Worm (Caenorhabditis elegans) whole organism, L2 larva: ENCODE measurements around the gene rpoa-1.

Experiments
- C34F6.9 ChIP-seq: fragments of 150-350 bp; optimal IDR thresholded peaks from 2 replicates; lab custom pipeline; 2014; ENCODE audit warnings: missing biosample characterization, missing genetic modification characterization
- Y55F3AM.14 ChIP-seq: fragments of 200-800 bp; sonication (Bioruptor generic); optimal IDR thresholded peaks from 2 replicates; lab custom pipeline; 2018; ENCODE audit warnings: mild to moderate bottlenecking, missing genetic modification characterization, missing compliant biosample characterization
- aly-2 ChIP-seq: fragments of 150-350 bp; optimal IDR thresholded peaks from 2 replicates; lab custom pipeline; 2014; ENCODE audit warnings: missing biosample characterization, missing genetic modification characterization
- ama-1 ChIP-seq: fragments of 150-350 bp; optimal IDR thresholded peaks from 2 replicates; lab custom pipeline; 2018; ENCODE audit warnings: inconsistent platforms
- blmp-1 ChIP-seq: sonication (generic microtip); optimal IDR thresholded peaks from 2 replicates; lab custom pipeline; 2017; ENCODE audit warnings: missing genetic modification characterization, mild to moderate bottlenecking, missing compliant biosample characterization, antibody characterized with exemption, moderate library complexity; ENCODE audit not compliant: insufficient read depth
- ceh-16 ChIP-seq: fragments of 150-350 bp; optimal IDR thresholded peaks from 2 replicates; lab custom pipeline; 2014; ENCODE audit warnings: missing biosample characterization, missing genetic modification characterization
- crh-2 ChIP-seq: sonication (generic microtip); optimal IDR thresholded peaks from 2 replicates; lab custom pipeline; 2017; ENCODE audit warnings: missing biosample characterization, missing genetic modification characterization
- egl-27 ChIP-seq: sonication (generic microtip); optimal IDR thresholded peaks from 3 replicates; lab custom pipeline; 2017; ENCODE audit warnings: missing biosample characterization, missing genetic modification reagents, missing genetic modification characterization
- elt-1 ChIP-seq: fragments of 150-350 bp; optimal IDR thresholded peaks from 2 replicates; lab custom pipeline; 2014; ENCODE audit warnings: missing biosample characterization, missing genetic modification characterization
- gmeb-1 ChIP-seq: fragments of 150-350 bp; optimal IDR thresholded peaks from 2 replicates; lab custom pipeline; 2014; ENCODE audit warnings: missing biosample characterization, missing genetic modification characterization
- lin-11 ChIP-seq: fragments of 150-350 bp; sonication (generic microtip); optimal IDR thresholded peaks from 2 replicates; lab custom pipeline; 2014; ENCODE audit warnings: missing biosample characterization, missing genetic modification characterization, inconsistent platforms, mixed read lengths
- lin-13 ChIP-seq: fragments of 150-350 bp; optimal IDR thresholded peaks from 2 replicates; lab custom pipeline; 2014; ENCODE audit warnings: missing biosample characterization, missing genetic modification reagents, missing genetic modification characterization
- lin-39 ChIP-seq: fragments of 150-350 bp; optimal IDR thresholded peaks from 2 replicates; lab custom pipeline; 2014; ENCODE audit warnings: missing biosample characterization, missing genetic modification reagents, missing genetic modification characterization
- lsy-2 ChIP-seq, 2 experiments: fragments of 150-350 bp in 1 of 2; sonication (generic microtip) in 1 of 2; optimal IDR thresholded peaks; 2 replicates each; lab custom pipeline; 2014 to 2017; ENCODE audit warnings: missing biosample characterization in 2 of 2, missing genetic modification characterization in 2 of 2
- mab-5 ChIP-seq: fragments of 150-350 bp; optimal IDR thresholded peaks from 2 replicates; lab custom pipeline; 2014; ENCODE audit warnings: missing biosample characterization, missing genetic modification characterization
- mdl-1 ChIP-seq, 2 experiments: fragments of 150-350 bp in 1 of 2; sonication (generic microtip) in 1 of 2; optimal IDR thresholded peaks; 2 replicates each; lab custom pipeline; 2017; ENCODE audit warnings: missing biosample characterization in 2 of 2, missing genetic modification characterization in 2 of 2
- nhr-10 ChIP-seq: sonication (generic microtip); optimal IDR thresholded peaks from 2 replicates; lab custom pipeline; 2017; ENCODE audit warnings: missing biosample characterization, missing genetic modification characterization
- nhr-11 ChIP-seq: fragments of 150-350 bp; optimal IDR thresholded peaks from 2 replicates; lab custom pipeline; 2014; ENCODE audit warnings: missing biosample characterization, missing genetic modification characterization
- nhr-129 ChIP-seq: fragments of 150-350 bp; optimal IDR thresholded peaks from 2 replicates; lab custom pipeline; 2014; ENCODE audit warnings: missing biosample characterization, missing genetic modification characterization
- nhr-21 ChIP-seq: fragments of 150-350 bp; optimal IDR thresholded peaks from 2 replicates; lab custom pipeline; 2014; ENCODE audit warnings: missing biosample characterization, missing genetic modification characterization
- nhr-23 ChIP-seq: fragments of 150-350 bp; optimal IDR thresholded peaks from 2 replicates; lab custom pipeline; 2014; ENCODE audit warnings: missing biosample characterization, missing genetic modification reagents, missing genetic modification characterization
- nhr-237 ChIP-seq: fragments of 150-350 bp; optimal IDR thresholded peaks from 2 replicates; lab custom pipeline; 2014; ENCODE audit warnings: missing biosample characterization, missing genetic modification characterization
- nhr-25 ChIP-seq: fragments of 150-350 bp; sonication (generic microtip); optimal IDR thresholded peaks from 3 replicates; lab custom pipeline; 2014; ENCODE audit warnings: missing biosample characterization, missing genetic modification characterization
- nhr-6 ChIP-seq: fragments of 150-350 bp; optimal IDR thresholded peaks from 2 replicates; lab custom pipeline; 2014; ENCODE audit warnings: missing biosample characterization, missing genetic modification characterization
- nhr-77 ChIP-seq: fragments of 150-350 bp; optimal IDR thresholded peaks from 2 replicates; lab custom pipeline; 2014; ENCODE audit warnings: missing biosample characterization, missing genetic modification characterization
- peb-1 ChIP-seq: fragments of 150-350 bp; optimal IDR thresholded peaks from 2 replicates; lab custom pipeline; 2014; ENCODE audit warnings: missing biosample characterization, missing genetic modification characterization
- sem-4 ChIP-seq: fragments of 150-350 bp; optimal IDR thresholded peaks from 2 replicates; lab custom pipeline; 2014; ENCODE audit warnings: missing biosample characterization, missing genetic modification reagents, missing genetic modification characterization
- skn-1 ChIP-seq: sonication (generic microtip); optimal IDR thresholded peaks from 2 replicates; lab custom pipeline; 2017; ENCODE audit warnings: missing biosample characterization, missing genetic modification characterization
- sma-3 ChIP-seq: sonication (generic microtip); optimal IDR thresholded peaks from 2 replicates; lab custom pipeline; 2016; ENCODE audit warnings: missing genetic modification reagents, missing genetic modification characterization, missing compliant biosample characterization
- sma-9 ChIP-seq, 2 experiments: fragments of 150-350 bp in 1 of 2; sonication (generic microtip) in 1 of 2; optimal IDR thresholded peaks; 2 replicates each; lab custom pipeline; 2014 to 2016; ENCODE audit warnings: missing genetic modification characterization in 2 of 2, mild to moderate bottlenecking in 1 of 2, missing biosample characterization in 1 of 2, missing compliant biosample characterization in 1 of 2, missing genetic modification reagents in 1 of 2, moderate library complexity in 1 of 2
- unc-39 ChIP-seq: fragments of 150-350 bp; optimal IDR thresholded peaks from 2 replicates; lab custom pipeline; 2014; ENCODE audit warnings: missing biosample characterization, missing genetic modification characterization
- unc-55 ChIP-seq: fragments of 150-350 bp; sonication (generic microtip); optimal IDR thresholded peaks from 3 replicates; lab custom pipeline; 2014; ENCODE audit warnings: missing biosample characterization, missing genetic modification reagents, missing genetic modification characterization
- unc-62 ChIP-seq: fragments of 150-350 bp; optimal IDR thresholded peaks from 2 replicates; lab custom pipeline; 2014; ENCODE audit warnings: missing biosample characterization, missing genetic modification reagents, missing genetic modification characterization
- zag-1 ChIP-seq: fragments of 150-350 bp; optimal IDR thresholded peaks from 2 replicates; lab custom pipeline; 2014; ENCODE audit warnings: missing biosample characterization, missing genetic modification characterization
- ztf-1 ChIP-seq: fragments of 200-800 bp; sonication (Bioruptor generic); conservative IDR thresholded peaks from 2 replicates; pipeline ENCODE4 v1.3.6; 2022; ENCODE audit warnings: missing genetic modification characterization, missing compliant biosample characterization
- ztf-11 ChIP-seq: sonication (generic microtip); optimal IDR thresholded peaks from 2 replicates; lab custom pipeline; 2017; ENCODE audit warnings: missing biosample characterization, missing genetic modification characterization

Gene rpoa-1

DNA sequence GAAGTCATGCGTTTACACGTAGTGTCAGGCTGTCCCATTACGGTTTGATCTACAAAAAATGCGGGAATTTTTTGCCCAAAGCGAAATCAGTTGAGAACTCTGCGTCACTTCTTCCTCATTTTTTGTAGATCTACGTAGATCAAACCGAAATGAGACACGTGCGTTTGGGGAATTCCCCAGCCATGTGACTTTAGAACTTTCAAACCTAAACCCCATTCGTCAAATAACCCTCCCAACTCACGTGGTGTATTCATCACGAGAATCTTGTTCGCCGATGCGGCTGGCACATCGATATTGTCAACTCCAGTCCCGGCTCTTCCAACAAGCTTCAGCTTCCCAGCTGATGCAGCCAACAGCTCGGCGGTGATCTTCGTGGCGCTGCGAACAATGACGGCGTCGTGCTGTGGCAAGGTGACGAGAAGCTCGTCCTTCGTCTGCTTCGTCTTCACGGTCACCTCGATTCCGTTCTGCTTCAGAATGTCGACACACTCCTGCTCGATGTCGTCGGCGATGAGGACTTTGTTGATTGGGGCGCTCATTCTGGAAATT lies 56.6 kb downstream of the rpoa-1 start, which contains the start of gene phdh-1:
Gene phdh-1, minus strand, starts transcription at position 540 of the 549 bp plus-strand sequence.
- TF ChIP-seq sem-4 (tag; lab: Kevin White, UChicago) (no peak), ceh-16 (no peak), ztf-1 (GFP tag; lab: Robert Waterston, UW) (no peak), sma-9 (GFP tag; optimal IDR thresholded peaks at IDR 0.05; lab: Kevin White, UChicago) (peak; percentile 51), sma-9 (tag; optimal IDR thresholded peaks at IDR 0.05; lab: Kevin White, UChicago) (no peak), Y55F3AM.14 (GFP tag; lab: Kevin White, UChicago) (no peak)

DNA sequence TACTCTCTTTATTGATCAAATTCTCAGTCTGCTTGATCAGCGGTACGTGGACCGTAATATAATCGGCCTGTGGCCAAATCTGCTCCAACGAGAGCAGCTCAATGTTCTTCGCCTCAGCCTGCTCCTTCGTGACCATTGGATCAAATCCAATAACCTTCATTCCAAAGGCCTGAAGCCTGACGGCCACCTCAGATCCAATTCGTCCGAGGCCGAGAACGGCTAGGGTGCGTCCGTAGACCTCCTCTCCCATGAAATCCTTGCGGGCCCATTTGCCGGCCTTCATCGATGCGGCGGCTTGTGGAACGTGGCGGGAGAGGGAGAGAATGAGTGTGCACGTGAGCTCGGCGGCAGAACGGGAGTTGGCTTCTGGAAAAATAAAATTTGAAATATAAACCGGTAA lies 57.1 kb downstream of the rpoa-1 start:
- no peak for TF ChIP-seq peb-1 (tag; lab: Kevin White, UChicago)
- peak; percentile 19 for TF ChIP-seq ama-1 (lab: Kevin White, UChicago)
- TF ChIP-seq C34F6.9: no peak

DNA sequence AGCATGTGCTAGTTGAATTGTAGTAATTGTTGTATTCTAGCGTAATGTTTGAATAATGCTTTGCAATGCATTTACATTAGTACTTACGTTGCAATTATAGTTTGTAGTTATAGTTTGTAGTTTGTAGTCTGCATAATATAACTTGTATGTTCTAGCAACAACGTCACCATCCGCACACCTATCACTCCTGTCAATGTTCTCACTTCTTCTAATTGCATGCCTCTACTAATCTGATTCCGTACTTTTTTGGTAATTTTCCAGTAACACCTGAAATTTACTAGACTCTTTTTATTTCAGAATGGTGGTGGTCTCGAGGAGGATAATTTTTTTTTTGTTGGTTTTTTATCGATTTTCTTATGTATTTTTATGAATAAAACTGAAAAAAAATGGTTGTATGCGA lies 58.0 kb downstream of the rpoa-1 start:
- TF ChIP-seq blmp-1 (tag; lab: Kevin White, UChicago) (peak; percentile 8), ama-1 (lab: Kevin White, UChicago) (peak; percentile 77), sma-3 (GFP tag; lab: Kevin White, UChicago) (no peak), nhr-25 (tag; lab: Kevin White, UChicago) (peak; percentile 34), nhr-21 (tag; lab: Kevin White, UChicago) (peak; percentile 23)

DNA sequence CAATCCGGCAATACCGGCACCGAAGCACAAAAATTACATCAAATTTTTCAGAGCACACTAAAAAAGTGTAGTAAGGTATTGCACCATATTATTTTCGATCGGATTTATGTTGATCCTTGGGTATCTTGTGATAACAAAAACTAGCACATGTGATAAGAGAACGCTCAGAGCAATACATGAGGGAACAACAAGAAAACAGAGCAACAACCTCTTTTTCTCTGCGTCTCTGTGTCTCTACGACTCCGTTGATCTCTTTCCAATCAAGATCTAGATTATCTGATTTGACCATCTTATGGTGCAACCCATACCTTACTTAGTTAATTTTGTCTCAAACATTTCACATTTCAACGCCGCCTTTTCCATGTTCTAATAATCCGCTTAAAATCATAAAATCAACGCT lies 62.4 kb downstream of the rpoa-1 start, which contains the start of gene tag-10:
Gene tag-10, plus strand, starts transcription at position 347 of the 400 bp plus-strand sequence.
- TF ChIP-seq lin-11: no peak
- no peak for TF ChIP-seq unc-55 (GFP tag; lab: Kevin White, UChicago)
- no peak for TF ChIP-seq lsy-2 (tag; optimal IDR thresholded peaks at IDR 0.05; lab: Kevin White, UChicago)
- no peak for TF ChIP-seq aly-2 (tag; lab: Kevin White, UChicago)
- TF ChIP-seq sma-9 (GFP tag; optimal IDR thresholded peaks at IDR 0.05; lab: Kevin White, UChicago): peak; percentile 68
- no peak for TF ChIP-seq sma-9 (tag; optimal IDR thresholded peaks at IDR 0.05; lab: Kevin White, UChicago)
- no peak for TF ChIP-seq ama-1 (lab: Kevin White, UChicago)
- TF ChIP-seq nhr-6 (tag; lab: Kevin White, UChicago): no peak
- TF ChIP-seq lin-13 (GFP tag; lab: Kevin White, UChicago): no peak
- TF ChIP-seq nhr-129 (tag; lab: Kevin White, UChicago): peak; percentile 69
- peak; percentile 93 for TF ChIP-seq elt-1 (tag; lab: Kevin White, UChicago)
- no peak for TF ChIP-seq sma-3 (GFP tag; lab: Kevin White, UChicago)
- no peak for TF ChIP-seq skn-1 (tag; lab: Kevin White, UChicago)
- TF ChIP-seq ceh-16: no peak
- TF ChIP-seq ztf-1 (GFP tag; lab: Robert Waterston, UW): no peak
- TF ChIP-seq, all 48 proteins: peak for 3

DNA sequence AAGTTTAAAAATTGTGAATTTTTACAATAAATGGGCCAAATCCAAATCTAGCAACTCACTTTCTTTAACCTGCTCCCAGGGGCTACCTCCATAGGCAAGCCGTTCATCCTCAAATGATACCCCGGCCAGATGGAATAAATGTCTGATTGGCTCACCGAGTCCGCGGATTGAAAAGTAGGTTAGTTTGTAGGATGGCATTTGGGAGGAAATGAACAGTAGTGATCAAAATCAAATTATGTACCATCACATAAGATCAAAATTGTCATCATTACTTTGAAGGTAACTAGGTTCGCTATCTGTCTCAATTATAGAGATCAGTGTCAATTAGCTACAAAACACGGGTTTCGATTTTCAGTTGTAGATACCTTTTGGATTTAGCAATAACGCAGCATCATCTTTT lies 63.9 kb downstream of the rpoa-1 start, which contains the start of the genes gst-17 and gst-18:
Gene gst-17, minus strand, starts transcription at position 101 of the 400 bp plus-strand sequence.
Gene gst-18, minus strand, starts transcription at position 198 of the 400 bp plus-strand sequence.
- TF ChIP-seq nhr-237 (tag; lab: Kevin White, UChicago) (no peak), aly-2 (tag; lab: Kevin White, UChicago) (no peak), gmeb-1 (tag; lab: Kevin White, UChicago) (no peak), lin-13 (GFP tag; lab: Kevin White, UChicago) (no peak), nhr-10 (no peak), elt-1 (tag; lab: Kevin White, UChicago) (no peak), lin-39 (tag; lab: Kevin White, UChicago) (no peak), sma-3 (GFP tag; lab: Kevin White, UChicago) (no peak), mdl-1 (tag; optimal IDR thresholded peaks at IDR 0.05; lab: Kevin White, UChicago) (no peak), unc-39 (tag; lab: Kevin White, UChicago) (no peak)

DNA sequence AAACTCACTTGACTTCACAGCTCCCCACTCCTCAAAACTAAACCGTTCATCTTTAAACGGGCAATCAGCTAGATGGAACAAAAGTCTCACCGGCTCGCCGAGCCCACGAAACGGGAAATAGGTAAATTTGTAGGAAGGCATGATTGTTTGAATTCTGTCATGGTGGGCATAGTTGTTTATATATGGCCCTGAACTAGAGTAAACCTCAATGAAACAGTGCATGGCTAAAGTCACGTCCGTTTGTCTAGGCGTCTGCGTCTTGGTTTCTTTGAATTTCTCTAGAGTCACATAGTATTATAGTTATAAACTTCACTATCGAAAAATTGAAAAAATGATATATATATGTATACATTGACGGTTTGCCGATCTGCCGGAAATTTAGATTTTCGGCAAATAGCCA lies 67.6 kb downstream of the rpoa-1 start, which contains the start of gene gst-19:
Gene gst-19, minus strand, starts transcription at position 145 of the 400 bp plus-strand sequence.
- TF ChIP-seq ztf-11 (tag; lab: Kevin White, UChicago) (no peak), nhr-11 (tag; lab: Kevin White, UChicago) (no peak), mab-5 (tag; lab: Kevin White, UChicago) (no peak), nhr-23 (tag; lab: Kevin White, UChicago) (no peak), lin-13 (GFP tag; lab: Kevin White, UChicago) (no peak), egl-27 (tag; lab: Kevin White, UChicago) (no peak), unc-55 (GFP tag; lab: Kevin White, UChicago) (no peak), mdl-1 (tag; optimal IDR thresholded peaks at IDR 0.05; lab: Kevin White, UChicago) (no peak), lin-11 (no peak), unc-62 (GFP tag; lab: Kevin White, UChicago) (no peak), ama-1 (lab: Kevin White, UChicago) (no peak), zag-1 (tag; lab: Kevin White, UChicago) (no peak), nhr-129 (tag; lab: Kevin White, UChicago) (no peak), skn-1 (tag; lab: Kevin White, UChicago) (no peak), nhr-10 (no peak), crh-2 (tag; lab: Kevin White, UChicago) (no peak), sem-4 (tag; lab: Kevin White, UChicago) (no peak), sma-3 (GFP tag; lab: Kevin White, UChicago) (no peak), nhr-77 (tag; lab: Kevin White, UChicago) (no peak), unc-39 (tag; lab: Kevin White, UChicago) (no peak)
